Worm (Caenorhabditis elegans) whole organism, L4 larva: ENCODE measurements around the gene mut-14.

Experiments used
- D1046.2 ChIP-seq: fragments of 200-800 bp; sonication (Bioruptor generic); IDR thresholded peaks from 2 replicates; pipeline ENCODE4 v1.3.6; 2022; ENCODE audit warnings: missing genetic modification characterization, missing compliant biosample characterization
- F44E2.7 ChIP-seq: fragments of 200-800 bp; sonication (Bioruptor generic); IDR thresholded peaks from 2 replicates; pipeline ENCODE4 v2.1.2; 2022; ENCODE audit warnings: missing genetic modification characterization, missing compliant biosample characterization
- F49E8.2 ChIP-seq: sonication (generic microtip); optimal IDR thresholded peaks from 2 replicates; lab custom pipeline; 2016; ENCODE audit warnings: missing compliant biosample characterization, mild to moderate bottlenecking, missing genetic modification characterization, borderline replicate concordance
- T20F7.1 ChIP-seq: fragments of 200-800 bp; sonication (Bioruptor generic); optimal IDR thresholded peaks from 2 replicates; lab custom pipeline; 2018; ENCODE audit warnings: mild to moderate bottlenecking, missing genetic modification characterization, missing compliant biosample characterization
- T26A8.4 ChIP-seq: fragments of 200-800 bp; sonication (Bioruptor generic); IDR thresholded peaks from 2 replicates; pipeline ENCODE4 v1.3.6; 2022; ENCODE audit warnings: missing genetic modification characterization, missing compliant biosample characterization
- Y5F2A.4 ChIP-seq: fragments of 200-800 bp; sonication (Bioruptor generic); optimal IDR thresholded peaks from 2 replicates; lab custom pipeline; 2018; ENCODE audit warnings: mild to moderate bottlenecking, missing genetic modification characterization, missing compliant biosample characterization
- ama-1 ChIP-seq: fragments of 150-350 bp; optimal IDR thresholded peaks from 2 replicates; lab custom pipeline; 2014; ENCODE audit warnings: inconsistent platforms, mixed read lengths
- arid-1 ChIP-seq: fragments of 200-800 bp; sonication (Bioruptor generic); conservative IDR thresholded peaks from 2 replicates; pipeline ENCODE4 v1.3.6; 2022; ENCODE audit warnings: missing genetic modification reagents, missing genetic modification characterization, missing compliant biosample characterization
- ceh-20 ChIP-seq: fragments of 200-800 bp; sonication (Bioruptor generic); IDR thresholded peaks from 2 replicates; pipeline ENCODE4 v1.3.6; 2022; ENCODE audit warnings: missing genetic modification reagents, missing genetic modification characterization, missing compliant biosample characterization
- ceh-28 ChIP-seq: fragments of 150-350 bp; optimal IDR thresholded peaks from 2 replicates; lab custom pipeline; 2014; ENCODE audit warnings: missing biosample characterization, missing genetic modification reagents, missing genetic modification characterization
- ceh-62 ChIP-seq: sonication (generic microtip); optimal IDR thresholded peaks from 2 replicates; lab custom pipeline; 2017; ENCODE audit warnings: missing biosample characterization, missing genetic modification characterization
- ces-1 ChIP-seq: fragments of 150-350 bp; sonication (generic microtip); optimal IDR thresholded peaks from 4 replicates; lab custom pipeline; 2014; ENCODE audit warnings: missing biosample characterization, missing genetic modification reagents, missing genetic modification characterization
- daf-19 ChIP-seq: fragments of 200-800 bp; sonication (Bioruptor generic); conservative IDR thresholded peaks from 2 replicates; pipeline ENCODE4 v1.3.6; 2022; ENCODE audit warnings: missing genetic modification characterization, missing compliant biosample characterization
- daf-8 ChIP-seq: fragments of 200-800 bp; sonication (Bioruptor generic); IDR thresholded peaks from 2 replicates; pipeline ENCODE4 v1.3.6; 2022; ENCODE audit warnings: missing genetic modification characterization, missing compliant biosample characterization
- dmd-6 ChIP-seq: fragments of 200-800 bp; sonication (Bioruptor generic); IDR thresholded peaks from 2 replicates; pipeline ENCODE4 v1.3.6; 2022; ENCODE audit warnings: missing genetic modification reagents, missing genetic modification characterization, missing compliant biosample characterization
- dmd-8 ChIP-seq: fragments of 200-800 bp; sonication (Bioruptor generic); IDR thresholded peaks from 2 replicates; pipeline ENCODE4 v1.3.6; 2022; ENCODE audit warnings: missing genetic modification characterization, missing compliant biosample characterization
- dpl-1 ChIP-seq: fragments of 150-350 bp; optimal IDR thresholded peaks from 2 replicates; lab custom pipeline; 2014; ENCODE audit warnings: missing biosample characterization, missing genetic modification reagents, missing genetic modification characterization
- duxl-1 ChIP-seq: sonication (generic microtip); optimal IDR thresholded peaks from 2 replicates; lab custom pipeline; 2016; ENCODE audit warnings: mild to moderate bottlenecking, missing genetic modification characterization, moderate library complexity, missing compliant biosample characterization; ENCODE audit not compliant: poor library complexity
- dve-1 ChIP-seq: sonication (generic microtip); optimal IDR thresholded peaks from 2 replicates; lab custom pipeline; 2017; ENCODE audit warnings: antibody characterized with exemption, mild to moderate bottlenecking, missing genetic modification characterization, missing compliant biosample characterization; ENCODE audit not compliant: insufficient read depth
- egl-43 ChIP-seq: fragments of 200-800 bp; sonication (Bioruptor generic); IDR thresholded peaks from 2 replicates; pipeline ENCODE4 v1.3.6; 2022; ENCODE audit warnings: missing genetic modification reagents, missing genetic modification characterization, missing compliant biosample characterization
- fos-1 ChIP-seq: fragments of 150-350 bp; optimal IDR thresholded peaks from 2 replicates; lab custom pipeline; 2014; ENCODE audit warnings: missing biosample characterization, missing genetic modification characterization
- hif-1 ChIP-seq, 2 experiments: sonication (generic microtip); optimal IDR thresholded peaks; 2 replicates each; lab custom pipeline; 2016 to 2017; ENCODE audit warnings: missing compliant biosample characterization in 2 of 2, missing genetic modification characterization in 2 of 2, missing genetic modification reagents in 2 of 2, missing genotype in 2 of 2, mild to moderate bottlenecking in 1 of 2
- hlh-11 ChIP-seq: fragments of 200-800 bp; sonication (Bioruptor generic); optimal IDR thresholded peaks from 2 replicates; lab custom pipeline; 2018; ENCODE audit warnings: mild to moderate bottlenecking, missing genetic modification characterization, missing compliant biosample characterization
- jun-1 ChIP-seq: fragments of 150-350 bp; optimal IDR thresholded peaks from 2 replicates; lab custom pipeline; 2014; ENCODE audit warnings: missing biosample characterization, missing genetic modification reagents, missing genetic modification characterization
- lin-1 ChIP-seq: fragments of 200-800 bp; sonication (Bioruptor generic); IDR thresholded peaks from 2 replicates; pipeline ENCODE4 v1.3.6; 2022; ENCODE audit warnings: missing genetic modification reagents, missing genetic modification characterization, missing compliant biosample characterization
- lin-13 ChIP-seq: fragments of 150-350 bp; optimal IDR thresholded peaks from 2 replicates; lab custom pipeline; 2014; ENCODE audit warnings: missing biosample characterization, missing genetic modification reagents, missing genetic modification characterization
- lin-29 ChIP-seq: fragments of 200-800 bp; sonication (Bioruptor generic); IDR thresholded peaks from 2 replicates; pipeline ENCODE4 v1.3.6; 2022; ENCODE audit warnings: missing genetic modification reagents, missing genetic modification characterization, missing compliant biosample characterization
- lin-38 ChIP-seq: fragments of 200-800 bp; sonication (Bioruptor generic); IDR thresholded peaks from 2 replicates; pipeline ENCODE4 v1.3.6; 2022; ENCODE audit warnings: missing genetic modification reagents, missing genetic modification characterization, missing compliant biosample characterization
- lsy-2 ChIP-seq, 2 experiments: fragments of 150-350 bp in 1 of 2; sonication (generic microtip) in 1 of 2; optimal IDR thresholded peaks; 2 replicates each; lab custom pipeline; 2014 to 2017; ENCODE audit warnings: missing biosample characterization in 2 of 2, missing genetic modification characterization in 2 of 2
- mes-2 ChIP-seq: sonication (generic microtip); optimal IDR thresholded peaks from 2 replicates; lab custom pipeline; 2016; ENCODE audit warnings: missing genotype, mild to moderate bottlenecking, missing genetic modification characterization, missing compliant biosample characterization; ENCODE audit not compliant: poor library complexity, severe bottlenecking
- nhr-10 ChIP-seq: fragments of 150-350 bp; optimal IDR thresholded peaks from 2 replicates; lab custom pipeline; 2014; ENCODE audit warnings: missing biosample characterization, missing genetic modification characterization
- nhr-11 ChIP-seq: fragments of 150-350 bp; optimal IDR thresholded peaks from 2 replicates; lab custom pipeline; 2014; ENCODE audit warnings: missing biosample characterization, missing genetic modification characterization
- nhr-111 ChIP-seq: fragments of 200-800 bp; sonication (Bioruptor generic); optimal IDR thresholded peaks from 2 replicates; lab custom pipeline; 2018; ENCODE audit warnings: mild to moderate bottlenecking, missing genetic modification characterization, missing compliant biosample characterization
- nhr-25 ChIP-seq: sonication (generic microtip); optimal IDR thresholded peaks from 2 replicates; lab custom pipeline; 2017; ENCODE audit warnings: missing genetic modification characterization, mild to moderate bottlenecking, missing compliant biosample characterization, antibody characterized with exemption, moderate library complexity, borderline replicate concordance; ENCODE audit not compliant: insufficient read depth
- nhr-41 ChIP-seq: fragments of 200-800 bp; sonication (Bioruptor generic); IDR thresholded peaks from 2 replicates; pipeline ENCODE4 v1.3.6; 2022; ENCODE audit warnings: missing genetic modification reagents, missing genetic modification characterization, missing compliant biosample characterization
- nhr-42 ChIP-seq: fragments of 200-800 bp; sonication (Bioruptor generic); IDR thresholded peaks from 2 replicates; pipeline ENCODE4 v1.3.6; 2022; ENCODE audit warnings: missing genetic modification characterization, missing compliant biosample characterization
- nhr-6 ChIP-seq: fragments of 150-350 bp; optimal IDR thresholded peaks from 2 replicates; lab custom pipeline; 2014; ENCODE audit warnings: missing biosample characterization, missing genetic modification characterization
- pqm-1 ChIP-seq: sonication (generic microtip); optimal IDR thresholded peaks from 2 replicates; lab custom pipeline; 2017; ENCODE audit warnings: missing biosample characterization, missing genetic modification characterization
- saeg-2 ChIP-seq: fragments of 200-800 bp; sonication (Bioruptor generic); IDR thresholded peaks from 2 replicates; pipeline ENCODE4 v1.3.6; 2022; ENCODE audit warnings: missing genetic modification reagents, missing genetic modification characterization, missing compliant biosample characterization
- sdz-12 ChIP-seq: fragments of 200-800 bp; sonication (Bioruptor generic); optimal IDR thresholded peaks from 2 replicates; lab custom pipeline; 2018; ENCODE audit warnings: mild to moderate bottlenecking, missing genetic modification characterization, missing compliant biosample characterization
- set-16 ChIP-seq: fragments of 200-800 bp; sonication (Bioruptor generic); IDR thresholded peaks from 2 replicates; pipeline ENCODE4 v1.3.6; 2022; ENCODE audit warnings: missing genetic modification reagents, missing genetic modification characterization, missing compliant biosample characterization
- spr-1 ChIP-seq: sonication (generic microtip); optimal IDR thresholded peaks from 2 replicates; lab custom pipeline; 2016; ENCODE audit warnings: mild to moderate bottlenecking, missing genetic modification characterization, missing compliant biosample characterization
- spr-3 ChIP-seq: fragments of 200-800 bp; sonication (Bioruptor generic); optimal IDR thresholded peaks from 2 replicates; lab custom pipeline; 2018; ENCODE audit warnings: mild to moderate bottlenecking, missing genetic modification characterization, missing compliant biosample characterization
- tag-97 ChIP-seq: fragments of 200-800 bp; sonication (Bioruptor generic); IDR thresholded peaks from 2 replicates; pipeline ENCODE4 v1.3.6; 2022; ENCODE audit warnings: missing genetic modification characterization, missing compliant biosample characterization
- tra-1 ChIP-seq: fragments of 200-800 bp; sonication (Bioruptor generic); IDR thresholded peaks from 2 replicates; pipeline ENCODE4 v1.3.6; 2022; ENCODE audit warnings: missing genetic modification reagents, missing genetic modification characterization, missing compliant biosample characterization
- unc-130 ChIP-seq: sonication (generic microtip); optimal IDR thresholded peaks from 2 replicates; lab custom pipeline; 2016; ENCODE audit warnings: missing genetic modification reagents, missing genetic modification characterization, missing compliant biosample characterization
- unc-39 ChIP-seq: sonication (generic microtip); optimal IDR thresholded peaks from 2 replicates; lab custom pipeline; 2017; ENCODE audit warnings: missing biosample characterization, missing genetic modification characterization
- zfp-2 ChIP-seq: sonication (generic microtip); optimal IDR thresholded peaks from 2 replicates; lab custom pipeline; 2016; ENCODE audit warnings: mild to moderate bottlenecking, missing genetic modification characterization, missing compliant biosample characterization
- zip-11 ChIP-seq: fragments of 200-800 bp; sonication (Bioruptor generic); IDR thresholded peaks from 2 replicates; pipeline ENCODE4 v1.3.6; 2022; ENCODE audit warnings: missing genetic modification characterization, missing compliant biosample characterization
- zip-2 ChIP-seq: fragments of 150-350 bp; optimal IDR thresholded peaks from 2 replicates; lab custom pipeline; 2014; ENCODE audit warnings: missing biosample characterization, missing genetic modification characterization
- ztf-7 ChIP-seq: fragments of 150-350 bp; optimal IDR thresholded peaks from 2 replicates; lab custom pipeline; 2014; ENCODE audit warnings: missing biosample characterization, missing genetic modification characterization

mut-14 gene

ce11 chrV:5667337-5667736, 6.8 kb upstream of the mut-14 start (continued):
- TF ChIP-seq nhr-41 (GFP tag; lab: Robert Waterston, UW) = peak; percentile 83; the same call in 1 of the 2 replicates
- peak; percentile 87 for TF ChIP-seq nhr-111 (GFP tag; lab: Kevin White, UChicago)
- no peak for TF ChIP-seq ceh-28
- TF ChIP-seq set-16 = no peak
- peak; percentile 29 for TF ChIP-seq dmd-6 (GFP tag; lab: Robert Waterston, UW)
- TF ChIP-seq ceh-20 (GFP tag; lab: Robert Waterston, UW) = peak; percentile 44; the same call in 1 of the 2 replicates
- peak; percentile 84; the same call in 1 of the 2 replicates for TF ChIP-seq zip-11
- TF ChIP-seq nhr-10 = no peak
- TF ChIP-seq lin-13 (GFP tag; lab: Kevin White, UChicago) = peak; percentile 29
- no peak for TF ChIP-seq ama-1 (lab: Kevin White, UChicago)
- TF ChIP-seq ztf-7 (tag; lab: Kevin White, UChicago) = no peak
- TF ChIP-seq lin-1 (GFP tag; lab: Robert Waterston, UW) = peak; percentile 93
- TF ChIP-seq zfp-2 (tag; lab: Kevin White, UChicago) = no peak
- TF ChIP-seq hif-1 (tag; optimal IDR thresholded peaks at IDR 0.05; lab: Kevin White, UChicago) = peak in 1 of 2 experiments; percentile 47
- TF ChIP-seq fos-1 (tag; lab: Kevin White, UChicago) = no peak
- peak; percentile 85 for TF ChIP-seq lin-38 (GFP tag; lab: Robert Waterston, UW)
- TF ChIP-seq ceh-62 (tag; lab: Kevin White, UChicago) = no peak
- TF ChIP-seq nhr-6 (tag; lab: Kevin White, UChicago) = no peak
- TF ChIP-seq unc-130 (GFP tag; lab: Kevin White, UChicago) = peak; percentile 43
- peak; percentile 97 for TF ChIP-seq F44E2.7 (GFP tag; lab: Robert Waterston, UW)
- TF ChIP-seq saeg-2 (GFP tag; lab: Robert Waterston, UW) = peak; percentile 47; the same call in 1 of the 2 replicates
- no peak for TF ChIP-seq ces-1
- TF ChIP-seq hlh-11 (tag; lab: Kevin White, UChicago) = no peak
- no peak for TF ChIP-seq nhr-11 (tag; lab: Kevin White, UChicago)
- TF ChIP-seq dpl-1 (GFP tag; lab: Kevin White, UChicago) = no peak
- TF ChIP-seq tra-1 (GFP tag; lab: Robert Waterston, UW) = peak; percentile 83
- TF ChIP-seq arid-1 (GFP tag; lab: Robert Waterston, UW) = peak; percentile 95
- TF ChIP-seq duxl-1 (tag; lab: Kevin White, UChicago) = peak; percentile 88
- TF ChIP-seq daf-8 (GFP tag; lab: Robert Waterston, UW) = no peak
- TF ChIP-seq nhr-25 = no peak
- peak; percentile 88 for TF ChIP-seq Y5F2A.4 (GFP tag; lab: Kevin White, UChicago)
- peak; percentile 63 for TF ChIP-seq sdz-12 (GFP tag; lab: Kevin White, UChicago)
- no peak for TF ChIP-seq pqm-1 (tag; lab: Kevin White, UChicago)
- no peak for TF ChIP-seq T20F7.1
- TF ChIP-seq lin-29 (GFP tag; lab: Robert Waterston, UW) = peak; percentile 76
- peak; percentile 92 for TF ChIP-seq daf-19 (GFP tag; lab: Robert Waterston, UW)
- TF ChIP-seq tag-97 (GFP tag; lab: Robert Waterston, UW) = 0 out of 2 replicates have a peak, but pooled peaks have one; percentile 64
- TF ChIP-seq D1046.2 = peak; percentile 92
- TF ChIP-seq dmd-8 = peak; percentile 84
- no peak for TF ChIP-seq zip-2 (tag; lab: Kevin White, UChicago)
- TF ChIP-seq lsy-2 (tag; optimal IDR thresholded peaks at IDR 0.05; lab: Kevin White, UChicago) = no peak
- TF ChIP-seq mes-2 (tag; lab: Kevin White, UChicago) = peak; percentile 70
- no peak for TF ChIP-seq unc-39
- no peak for TF ChIP-seq jun-1 (tag; lab: Kevin White, UChicago)
- peak; percentile 70 for TF ChIP-seq nhr-42 (GFP tag; lab: Robert Waterston, UW)
- TF ChIP-seq T26A8.4 = peak; percentile 90
- peak; percentile 60 for TF ChIP-seq spr-3 (GFP tag; lab: Kevin White, UChicago)
- TF ChIP-seq spr-1 = peak; percentile 73
- TF ChIP-seq egl-43 (GFP tag; lab: Robert Waterston, UW) = peak; percentile 86
- TF ChIP-seq dve-1 (tag; lab: Kevin White, UChicago) = no peak
- peak; percentile 81 for TF ChIP-seq F49E8.2 (tag; lab: Kevin White, UChicago)
